Fruit fly (Drosophila melanogaster) whole organism, pupa: ENCODE results near the gene comm.

Experiments
- CG32121 ChIP-seq: fragments of 200-800 bp; sonication (Bioruptor generic); IDR thresholded peaks from 2 replicates; pipeline ENCODE4 v1.3.6; 2022; ENCODE audit warnings: missing biosample characterization, missing genetic modification characterization
- D1 ChIP-seq: fragments of 200-800 bp; sonication (Bioruptor generic); optimal IDR thresholded peaks from 2 replicates; lab custom pipeline; 2018; ENCODE audit warnings: missing biosample characterization, mild to moderate bottlenecking, missing genetic modification characterization, moderate library complexity
- Ets98B ChIP-seq: fragments of 200-800 bp; sonication (Bioruptor generic); IDR thresholded peaks from 2 replicates; pipeline ENCODE4 v1.3.6; 2022; ENCODE audit warnings: missing biosample characterization, missing genetic modification characterization
- rn ChIP-seq: fragments of 200-800 bp; sonication (Bioruptor generic); IDR thresholded peaks from 2 replicates; pipeline ENCODE4 v1.3.6; 2022; ENCODE audit warnings: missing biosample characterization, missing genetic modification characterization

dm6 chr3L:15768947-15769389 lies 40.7 kb upstream of the comm start:
- TF ChIP-seq Ets98B (GFP tag; lab: Robert Waterston, UW) (no peak), CG32121 (no peak), D1 (tag; lab: Kevin White, UChicago) (no peak), rn (GFP tag; lab: Robert Waterston, UW) (no peak)
